Worm (Caenorhabditis elegans) whole organism, mixed stage, embryonic: ENCODE data around the gene F12A10.8.

ENCODE experiments used
- drap-1 ChIP-seq: fragments of 200-800 bp; sonication (Bioruptor generic); optimal IDR thresholded peaks from 3 replicates; lab custom pipeline; 2018; ENCODE audit warnings: mild to moderate bottlenecking, missing genetic modification characterization, missing compliant biosample characterization
- flh-1 ChIP-seq: fragments of 200-800 bp; sonication (Bioruptor generic); optimal IDR thresholded peaks from 2 replicates; lab custom pipeline; 2018; ENCODE audit warnings: mild to moderate bottlenecking, missing genetic modification characterization, moderate library complexity, missing compliant biosample characterization
- mab-5 ChIP-seq: fragments of 150-350 bp; optimal IDR thresholded peaks from 2 replicates; lab custom pipeline; 2014; ENCODE audit warnings: missing biosample characterization, missing genetic modification characterization
- nhr-237 ChIP-seq: fragments of 150-350 bp; optimal IDR thresholded peaks from 2 replicates; lab custom pipeline; 2014; ENCODE audit warnings: missing biosample characterization, missing genetic modification characterization
- nhr-76 ChIP-seq: sonication (generic microtip); optimal IDR thresholded peaks from 2 replicates; lab custom pipeline; 2017; ENCODE audit warnings: missing biosample characterization, missing genetic modification characterization
- zip-8 ChIP-seq: fragments of 150-350 bp; optimal IDR thresholded peaks from 2 replicates; lab custom pipeline; 2014; ENCODE audit warnings: missing biosample characterization, missing genetic modification characterization

ce11 chrII:5494405-5494804 lies 6.5 kb downstream of the F12A10.8 start, which contains the start of gene F12A10.6:
- TF ChIP-seq nhr-76 (no peak), drap-1 (GFP tag; lab: Kevin White, UChicago) (no peak), zip-8 (tag; lab: Kevin White, UChicago) (no peak), nhr-237 (tag; lab: Kevin White, UChicago) (no peak), mab-5 (tag; lab: Kevin White, UChicago) (no peak), flh-1 (GFP tag; lab: Kevin White, UChicago) (no peak)
